Fruit fly (Drosophila melanogaster) whole organism, embryonic: ENCODE measurements around the gene CG45045.
A peak's percentile ranks its signal among the peaks of the same experiment; 100 is the strongest.

Experiments
- B-H1 ChIP-seq: fragments of 200-800 bp; sonication (Bioruptor generic); IDR thresholded peaks from 3 replicates; pipeline ENCODE4 v1.3.6; 2022; ENCODE audit warnings: missing biosample characterization, missing genetic modification characterization
- CG11398 ChIP-seq: fragments of 200-800 bp; sonication (Bioruptor generic); optimal IDR thresholded peaks from 2 replicates; lab custom pipeline; 2016; ENCODE audit warnings: missing biosample characterization, missing genetic modification characterization
- CG12769 ChIP-seq: fragments of 200-800 bp; sonication (Bioruptor generic); optimal IDR thresholded peaks from 2 replicates; lab custom pipeline; 2019; ENCODE audit warnings: missing biosample characterization, mild to moderate bottlenecking, missing genetic modification characterization, moderate library complexity
- CG12942 ChIP-seq: fragments of 200-800 bp; sonication (Bioruptor generic); optimal IDR thresholded peaks from 3 replicates; lab custom pipeline; 2016; ENCODE audit warnings: missing biosample characterization, missing genetic modification characterization
- CG13296 ChIP-seq: fragments of 200-800 bp; sonication (Bioruptor generic); optimal IDR thresholded peaks from 3 replicates; lab custom pipeline; 2018; ENCODE audit warnings: missing biosample characterization, mild to moderate bottlenecking, missing genetic modification characterization
- CG13775 ChIP-seq: fragments of 200-800 bp; sonication (Bioruptor generic); optimal IDR thresholded peaks from 3 replicates; lab custom pipeline; 2017; ENCODE audit warnings: missing biosample characterization, mild to moderate bottlenecking, missing genetic modification characterization
- CG14710 ChIP-seq: fragments of 200-800 bp; sonication (Bioruptor generic); optimal IDR thresholded peaks from 3 replicates; lab custom pipeline; 2019; ENCODE audit warnings: missing biosample characterization, mild to moderate bottlenecking, missing genetic modification characterization, moderate library complexity
- CG17385 ChIP-seq: fragments of 200-800 bp; sonication (Bioruptor generic); optimal IDR thresholded peaks from 3 replicates; lab custom pipeline; 2018; ENCODE audit warnings: missing biosample characterization, mild to moderate bottlenecking, missing genetic modification characterization
- CG18619 ChIP-seq: fragments of 200-800 bp; sonication (Bioruptor generic); optimal IDR thresholded peaks from 3 replicates; lab custom pipeline; 2017; ENCODE audit warnings: missing biosample characterization, mild to moderate bottlenecking, missing genetic modification characterization
- CG2129 ChIP-seq: fragments of 200-800 bp; sonication (Bioruptor generic); IDR thresholded peaks from 2 replicates; pipeline ENCODE4 v1.3.6; 2022; ENCODE audit warnings: missing biosample characterization, missing genetic modification characterization; ENCODE audit not compliant: partially characterized antibody
- CG31388 ChIP-seq: fragments of 200-800 bp; sonication (Bioruptor generic); optimal IDR thresholded peaks from 2 replicates; lab custom pipeline; 2016; ENCODE audit warnings: missing biosample characterization, missing genetic modification characterization
- CG32772 ChIP-seq: fragments of 200-800 bp; sonication (Bioruptor generic); IDR thresholded peaks from 2 replicates; pipeline ENCODE4 v1.3.6; 2022; ENCODE audit warnings: missing biosample characterization, missing genetic modification characterization
- CG33213 ChIP-seq: fragments of 200-800 bp; sonication (Bioruptor generic); optimal IDR thresholded peaks from 3 replicates; lab custom pipeline; 2016; ENCODE audit warnings: missing biosample characterization, missing genetic modification characterization
- CG4854 ChIP-seq: fragments of 200-800 bp; sonication (Bioruptor generic); optimal IDR thresholded peaks from 2 replicates; lab custom pipeline; 2016; ENCODE audit warnings: missing biosample characterization, missing genetic modification characterization, inconsistent platforms
- CG6791 ChIP-seq: fragments of 200-800 bp; sonication (Bioruptor generic); IDR thresholded peaks from 3 replicates; pipeline ENCODE4 v1.3.6; 2022; ENCODE audit warnings: missing biosample characterization, missing genetic modification characterization; ENCODE audit not compliant: partially characterized antibody
- CG7745 ChIP-seq: fragments of 200-800 bp; sonication (Bioruptor generic); optimal IDR thresholded peaks from 2 replicates; lab custom pipeline; 2018; ENCODE audit warnings: missing biosample characterization, mild to moderate bottlenecking, missing genetic modification characterization, moderate library complexity
- CG8089 ChIP-seq: fragments of 200-800 bp; sonication (Bioruptor generic); optimal IDR thresholded peaks from 3 replicates; lab custom pipeline; 2016; ENCODE audit warnings: missing biosample characterization, missing genetic modification characterization
- Chrac-16 ChIP-seq: fragments of 200-800 bp; sonication (Bioruptor generic); optimal IDR thresholded peaks from 3 replicates; lab custom pipeline; 2016; ENCODE audit warnings: missing biosample characterization, missing genetic modification characterization
- D19A ChIP-seq: fragments of 200-800 bp; optimal IDR thresholded peaks from 3 replicates; lab custom pipeline; 2019; ENCODE audit warnings: missing biosample characterization, mild to moderate bottlenecking, missing genetic modification characterization, moderate library complexity
- D19B ChIP-seq: fragments of 200-800 bp; sonication (Bioruptor generic); optimal IDR thresholded peaks from 2 replicates; lab custom pipeline; 2017; ENCODE audit warnings: missing biosample characterization, mild to moderate bottlenecking, missing genetic modification characterization
- Dek ChIP-seq: fragments of 200-800 bp; sonication (Bioruptor generic); optimal IDR thresholded peaks from 3 replicates; lab custom pipeline; 2019; ENCODE audit warnings: missing biosample characterization, mild to moderate bottlenecking, missing genetic modification characterization, moderate library complexity
- Dref ChIP-seq: fragments of 200-800 bp; sonication (Bioruptor generic); IDR thresholded peaks from 2 replicates; pipeline ENCODE4 v1.3.6; 2022; ENCODE audit warnings: missing biosample characterization, missing genetic modification characterization
- Hey ChIP-seq: fragments of 200-800 bp; sonication (Bioruptor generic); optimal IDR thresholded peaks from 3 replicates; lab custom pipeline; 2018; ENCODE audit warnings: missing biosample characterization, mild to moderate bottlenecking, missing genetic modification characterization
- HmgD ChIP-seq: fragments of 200-800 bp; sonication (Bioruptor generic); optimal IDR thresholded peaks from 3 replicates; lab custom pipeline; 2016; ENCODE audit warnings: missing biosample characterization, missing genetic modification characterization
- NC2α ChIP-seq: fragments of 200-800 bp; sonication (Bioruptor generic); optimal IDR thresholded peaks from 2 replicates; lab custom pipeline; 2016; ENCODE audit warnings: missing biosample characterization, missing genetic modification characterization
- Oaz ChIP-seq: fragments of 200-800 bp; sonication (Bioruptor generic); IDR thresholded peaks from 2 replicates; pipeline ENCODE4 v1.3.6; 2022; ENCODE audit warnings: missing biosample characterization, missing genetic modification characterization
- Pdp1 ChIP-seq, 2 experiments: fragments of 200-800 bp; sonication (Bioruptor generic); optimal IDR thresholded peaks; 3 replicates each; lab custom pipeline; 2016; ENCODE audit warnings: missing biosample characterization in 2 of 2, missing genetic modification characterization in 2 of 2, mild to moderate bottlenecking in 1 of 2, moderate library complexity in 1 of 2
- Poxn ChIP-seq: fragments of 200-800 bp; sonication (Bioruptor generic); IDR thresholded peaks from 2 replicates; pipeline ENCODE4 v1.3.6; 2022; ENCODE audit warnings: missing biosample characterization, missing genetic modification characterization
- Rfx ChIP-seq: fragments of 200-800 bp; sonication (Bioruptor generic); IDR thresholded peaks from 2 replicates; pipeline ENCODE4 v1.3.6; 2022; ENCODE audit warnings: missing biosample characterization, missing genetic modification characterization
- Sin3A ChIP-seq: fragments of >200 bp; optimal IDR thresholded peaks from 2 replicates; lab custom pipeline; 2018
- ara ChIP-seq: fragments of 200-800 bp; sonication (Bioruptor generic); IDR thresholded peaks from 2 replicates; pipeline ENCODE4 v1.3.6; 2022; ENCODE audit warnings: missing biosample characterization, missing genetic modification characterization
- ato ChIP-seq: fragments of 200-800 bp; sonication (Bioruptor generic); IDR thresholded peaks from 2 replicates; pipeline ENCODE4 v1.3.6; 2022; ENCODE audit warnings: missing biosample characterization, missing genetic modification characterization; ENCODE audit not compliant: partially characterized antibody
- crc ChIP-seq: fragments of 200-800 bp; sonication (Bioruptor generic); optimal IDR thresholded peaks from 2 replicates; lab custom pipeline; 2016; ENCODE audit warnings: missing biosample characterization, missing genetic modification characterization
- da ChIP-seq: fragments of 200-800 bp; sonication (Bioruptor generic); optimal IDR thresholded peaks from 2 replicates; lab custom pipeline; 2016; ENCODE audit warnings: missing biosample characterization, missing genetic modification characterization
- dati ChIP-seq: fragments of 200-800 bp; sonication (Bioruptor generic); IDR thresholded peaks from 2 replicates; pipeline ENCODE4 v1.3.6; 2022; ENCODE audit warnings: missing biosample characterization, missing genetic modification characterization
- dimm ChIP-seq: fragments of 200-800 bp; sonication (Bioruptor generic); IDR thresholded peaks from 2 replicates; pipeline ENCODE4 v1.3.6; 2022; ENCODE audit warnings: missing biosample characterization, missing genetic modification characterization
- gcm ChIP-seq: fragments of 200-800 bp; sonication (Bioruptor generic); optimal IDR thresholded peaks from 2 replicates; lab custom pipeline; 2019; ENCODE audit warnings: missing biosample characterization, mild to moderate bottlenecking, missing genetic modification characterization, moderate library complexity
- gem ChIP-seq: fragments of 200-800 bp; sonication (Bioruptor generic); optimal IDR thresholded peaks from 2 replicates; lab custom pipeline; 2019; ENCODE audit warnings: missing biosample characterization, mild to moderate bottlenecking, missing genetic modification characterization, moderate library complexity
- hb ChIP-seq: fragments of 200-800 bp; sonication (Bioruptor generic); IDR thresholded peaks from 3 replicates; pipeline ENCODE4 v1.3.6; 2022; ENCODE audit warnings: missing biosample characterization, missing genetic modification characterization; ENCODE audit not compliant: partially characterized antibody
- hth ChIP-seq: fragments of >200 bp; optimal IDR thresholded peaks from 2 replicates; lab custom pipeline; 2017; ENCODE audit warnings: inconsistent platforms
- ind ChIP-seq: fragments of 200-800 bp; sonication (Bioruptor generic); optimal IDR thresholded peaks from 3 replicates; lab custom pipeline; 2016; ENCODE audit warnings: missing biosample characterization, missing genetic modification characterization
- knrl ChIP-seq: fragments of 200-800 bp; sonication (Bioruptor generic); IDR thresholded peaks from 3 replicates; pipeline ENCODE4 v1.3.6; 2022; ENCODE audit warnings: missing biosample characterization, missing genetic modification characterization; ENCODE audit not compliant: partially characterized antibody
- nau ChIP-seq: fragments of 200-800 bp; sonication (Bioruptor generic); optimal IDR thresholded peaks from 3 replicates; lab custom pipeline; 2017; ENCODE audit warnings: missing biosample characterization, mild to moderate bottlenecking, missing genetic modification characterization, missing genetic modification reagents
- nmo ChIP-seq: fragments of 200-800 bp; sonication (Bioruptor generic); optimal IDR thresholded peaks from 2 replicates; lab custom pipeline; 2018; ENCODE audit warnings: missing biosample characterization, mild to moderate bottlenecking, missing genetic modification characterization, moderate library complexity
- pita ChIP-seq: fragments of 200-800 bp; sonication (Bioruptor generic); optimal IDR thresholded peaks from 2 replicates; lab custom pipeline; 2017; ENCODE audit warnings: missing biosample characterization, mild to moderate bottlenecking, missing genetic modification characterization
- salm ChIP-seq: fragments of 200-800 bp; sonication (Bioruptor generic); optimal IDR thresholded peaks from 2 replicates; lab custom pipeline; 2018; ENCODE audit warnings: missing biosample characterization, mild to moderate bottlenecking, missing genetic modification characterization
- sob ChIP-seq: fragments of 200-800 bp; sonication (Bioruptor generic); IDR thresholded peaks from 2 replicates; pipeline ENCODE4 v1.3.6; 2022; ENCODE audit warnings: missing biosample characterization, missing genetic modification characterization
- ttk ChIP-seq: fragments of 200-800 bp; sonication (Bioruptor generic); IDR thresholded peaks from 2 replicates; pipeline ENCODE4 v2.1.2; 2022; ENCODE audit warnings: missing biosample characterization, missing genetic modification characterization
- unc-4 ChIP-seq: fragments of 200-800 bp; sonication (Bioruptor generic); IDR thresholded peaks from 2 replicates; pipeline ENCODE4 v1.3.6; 2022; ENCODE audit warnings: missing biosample characterization, missing genetic modification characterization; ENCODE audit not compliant: partially characterized antibody
- zfh2 ChIP-seq: fragments of 200-800 bp; sonication (Bioruptor generic); optimal IDR thresholded peaks from 2 replicates; lab custom pipeline; 2016; ENCODE audit warnings: missing biosample characterization, missing genetic modification characterization

CG45045 gene

dm6 chr3R:17716858-17717596 lies 49.7 kb downstream of the CG45045 start (continued):
- TF ChIP-seq ind (no peak), Oaz (no peak), pita (GFP tag; lab: Kevin White, UChicago) (no peak), Pdp1 (GFP tag; optimal IDR thresholded peaks at IDR 0.05; lab: Kevin White, UChicago) (peak in 1 of 2 experiments; percentile 38), hb (GFP tag; lab: Robert Waterston, UW) (no peak), D19A (tag; lab: Kevin White, UChicago) (peak; percentile 5), CG13296 (GFP tag; lab: Kevin White, UChicago) (peak; percentile 38), da (GFP tag; lab: Kevin White, UChicago) (no peak), CG8089 (GFP tag; lab: Kevin White, UChicago) (no peak), Dref (GFP tag; lab: Robert Waterston, UW) (no peak), CG14710 (tag; lab: Kevin White, UChicago) (no peak), nmo (GFP tag; lab: Kevin White, UChicago) (peak; percentile 6), CG18619 (GFP tag; lab: Kevin White, UChicago) (no peak), Sin3A (lab: Kevin White, UChicago) (no peak), Chrac-16 (GFP tag; lab: Kevin White, UChicago) (no peak), CG13775 (GFP tag; lab: Kevin White, UChicago) (no peak), ato (GFP tag; lab: Robert Waterston, UW) (no peak), gcm (GFP tag; lab: Kevin White, UChicago) (peak; percentile 7), knrl (GFP tag; lab: Robert Waterston, UW) (no peak), CG4854 (GFP tag; lab: Kevin White, UChicago) (no peak), ttk (GFP tag; lab: Robert Waterston, UW) (no peak), CG31388 (no peak), CG12769 (tag; lab: Kevin White, UChicago) (peak; percentile 91), CG33213 (GFP tag; lab: Kevin White, UChicago) (no peak), Hey (tag; lab: Kevin White, UChicago) (no peak), HmgD (GFP tag; lab: Kevin White, UChicago) (peak; percentile 78), gem (tag; lab: Kevin White, UChicago) (no peak), B-H1 (GFP tag; lab: Robert Waterston, UW) (no peak), salm (no peak), ara (GFP tag; lab: Robert Waterston, UW) (no peak), CG2129 (GFP tag; lab: Robert Waterston, UW) (no peak), CG12942 (GFP tag; lab: Kevin White, UChicago) (no peak), dimm (GFP tag; lab: Robert Waterston, UW) (no peak), dati (no peak), sob (no peak), D19B (GFP tag; lab: Kevin White, UChicago) (no peak), crc (GFP tag; lab: Kevin White, UChicago) (no peak), hth (lab: Kevin White, UChicago) (no peak), CG32772 (GFP tag; lab: Robert Waterston, UW) (no peak), Dek (tag; lab: Kevin White, UChicago) (no peak), CG6791 (GFP tag; lab: Robert Waterston, UW) (no peak), zfh2 (peak; percentile 51), Poxn (GFP tag; lab: Robert Waterston, UW) (no peak), nau (peak; percentile 34), Rfx (no peak), NC2α (no peak), unc-4 (no peak), CG11398 (no peak), CG7745 (peak; percentile 16), CG17385 (GFP tag; lab: Kevin White, UChicago) (peak; percentile 49)
